Worm (Caenorhabditis elegans) whole organism, L4 larva: ENCODE data around the gene sre-26.

Experiments
- T26A8.4 ChIP-seq: fragments of 200-800 bp; sonication (Bioruptor generic); IDR thresholded peaks from 2 replicates; pipeline ENCODE4 v1.3.6; 2022; ENCODE audit warnings: missing genetic modification characterization, missing compliant biosample characterization
- ZK546.5 ChIP-seq, 2 experiments: sonication (generic microtip); optimal IDR thresholded peaks; 2 replicates each; lab custom pipeline; 2017; ENCODE audit warnings: missing biosample characterization in 2 of 2, missing genetic modification characterization in 2 of 2
- ceh-82 ChIP-seq: sonication (generic microtip); optimal IDR thresholded peaks from 2 replicates; lab custom pipeline; 2017; ENCODE audit warnings: missing biosample characterization, missing genetic modification characterization
- nhr-11 ChIP-seq: fragments of 150-350 bp; optimal IDR thresholded peaks from 2 replicates; lab custom pipeline; 2014; ENCODE audit warnings: missing biosample characterization, missing genetic modification characterization
- nhr-111 ChIP-seq: fragments of 200-800 bp; sonication (Bioruptor generic); optimal IDR thresholded peaks from 2 replicates; lab custom pipeline; 2018; ENCODE audit warnings: mild to moderate bottlenecking, missing genetic modification characterization, missing compliant biosample characterization
- unc-62 ChIP-seq, 3 experiments: fragments of 150-350 bp in 1 of 3; sonication (generic microtip); optimal IDR thresholded peaks in 2 of 3; peaks in 1 of 3; 1 replicate in 1 of 3; 2 replicates in 2 of 3; lab custom pipeline; 2014 to 2017; ENCODE audit warnings: missing biosample characterization in 3 of 3, missing genetic modification characterization in 3 of 3, missing genetic modification reagents in 3 of 3, missing genotype in 1 of 3

- TF ChIP-seq nhr-11 (tag; lab: Kevin White, UChicago) (no peak), ceh-82 (no peak), T26A8.4 (GFP tag; lab: Robert Waterston, UW) (no peak), nhr-111 (no peak), unc-62 (GFP tag; optimal IDR thresholded peaks at IDR 0.05 in 1 of 2; lab: Kevin White, UChicago) (no peak), unc-62 (tag; optimal IDR thresholded peaks at IDR 0.05; lab: Kevin White, UChicago) (no peak), ZK546.5 (tag; optimal IDR thresholded peaks at IDR 0.05; lab: Kevin White, UChicago) (no peak)
These were observed 36.9 kb upstream of the sre-26 start, which contains the start of gene sre-38 for ce11 chrII:12457275-12457674.
